Fruit fly (Drosophila melanogaster) whole organism, embryonic: ENCODE data around the gene Pop5.
A peak's percentile ranks its signal among the peaks of the same experiment; 100 is the strongest.

Source experiments
- Atf6 ChIP-seq: fragments of 200-800 bp; sonication (Bioruptor generic); IDR thresholded peaks from 2 replicates; pipeline ENCODE4 v1.3.6; 2022; ENCODE audit warnings: missing biosample characterization, missing genetic modification characterization
- BEAF-32 ChIP-seq: fragments of 200-800 bp; sonication (Bioruptor generic); optimal IDR thresholded peaks from 3 replicates; lab custom pipeline; 2017; ENCODE audit warnings: missing biosample characterization, missing genetic modification characterization, mild to moderate bottlenecking, moderate library complexity, missing genetic modification reagents
- BtbVII ChIP-seq: fragments of 200-800 bp; sonication (Bioruptor generic); optimal IDR thresholded peaks from 3 replicates; lab custom pipeline; 2017; ENCODE audit warnings: missing biosample characterization, mild to moderate bottlenecking, missing genetic modification characterization
- CG10274 ChIP-seq: fragments of 200-800 bp; sonication (Bioruptor generic); optimal IDR thresholded peaks from 3 replicates; lab custom pipeline; 2017; ENCODE audit warnings: missing biosample characterization, mild to moderate bottlenecking, missing genetic modification characterization
- CG11093 ChIP-seq: fragments of 200-800 bp; sonication (Bioruptor generic); IDR thresholded peaks from 3 replicates; pipeline ENCODE4 v1.3.6; 2022; ENCODE audit warnings: missing biosample characterization, missing genetic modification characterization
- CG12744 ChIP-seq: fragments of 200-800 bp; sonication (Bioruptor generic); optimal IDR thresholded peaks from 2 replicates; lab custom pipeline; 2016; ENCODE audit warnings: missing biosample characterization, missing genetic modification characterization
- CG13296 ChIP-seq: fragments of 200-800 bp; sonication (Bioruptor generic); optimal IDR thresholded peaks from 3 replicates; lab custom pipeline; 2018; ENCODE audit warnings: missing biosample characterization, mild to moderate bottlenecking, missing genetic modification characterization
- CG13424 ChIP-seq: fragments of 200-800 bp; sonication (Bioruptor generic); optimal IDR thresholded peaks from 2 replicates; lab custom pipeline; 2019; ENCODE audit warnings: missing biosample characterization, mild to moderate bottlenecking, missing genetic modification characterization, moderate library complexity
- CG14050 ChIP-seq: fragments of 200-800 bp; sonication (Bioruptor generic); IDR thresholded peaks from 3 replicates; pipeline ENCODE4 v1.3.6; 2022; ENCODE audit warnings: missing biosample characterization, missing genetic modification characterization
- CG16779 ChIP-seq: fragments of 200-800 bp; sonication (Bioruptor generic); IDR thresholded peaks from 2 replicates; pipeline ENCODE4 v1.3.6; 2022; ENCODE audit warnings: missing biosample characterization, missing genetic modification characterization
- CG34422 ChIP-seq: fragments of 200-800 bp; sonication (Bioruptor generic); IDR thresholded peaks from 3 replicates; pipeline ENCODE4 v1.3.6; 2022; ENCODE audit warnings: missing biosample characterization, missing genetic modification characterization
- CG6683 ChIP-seq: fragments of 200-800 bp; sonication (Bioruptor generic); optimal IDR thresholded peaks from 2 replicates; lab custom pipeline; 2017; ENCODE audit warnings: missing biosample characterization, mild to moderate bottlenecking, missing genetic modification characterization, missing genetic modification reagents
- CG7928 ChIP-seq: fragments of 200-800 bp; sonication (Bioruptor generic); optimal IDR thresholded peaks from 2 replicates; lab custom pipeline; 2017; ENCODE audit warnings: missing biosample characterization, mild to moderate bottlenecking, missing genetic modification characterization
- CG8281 ChIP-seq: fragments of 200-800 bp; sonication (Bioruptor generic); optimal IDR thresholded peaks from 2 replicates; lab custom pipeline; 2018; ENCODE audit warnings: missing biosample characterization, mild to moderate bottlenecking, missing genetic modification characterization, moderate library complexity
- CG8290 ChIP-seq, 3 experiments: fragments of 200-800 bp; sonication (Bioruptor generic); optimal IDR thresholded peaks; 2 replicates each; lab custom pipeline; 2016 to 2019; ENCODE audit warnings: missing biosample characterization in 3 of 3, missing genetic modification characterization in 3 of 3, mild to moderate bottlenecking in 2 of 3, moderate library complexity in 1 of 3
- CG9215 ChIP-seq: fragments of 200-800 bp; sonication (Bioruptor generic); IDR thresholded peaks from 2 replicates; pipeline ENCODE4 v1.3.6; 2022; ENCODE audit warnings: missing biosample characterization, missing genetic modification characterization
- HLH4C ChIP-seq: fragments of 200-800 bp; sonication (Bioruptor generic); IDR thresholded peaks from 3 replicates; pipeline ENCODE4 v1.3.6; 2022; ENCODE audit warnings: missing biosample characterization, missing genetic modification characterization; ENCODE audit not compliant: partially characterized antibody
- HLH54F ChIP-seq: fragments of 200-800 bp; sonication (Bioruptor generic); optimal IDR thresholded peaks from 3 replicates; lab custom pipeline; 2016; ENCODE audit warnings: missing biosample characterization, missing genetic modification characterization
- Hmr ChIP-seq: fragments of 200-800 bp; sonication (Bioruptor generic); optimal IDR thresholded peaks from 3 replicates; lab custom pipeline; 2017; ENCODE audit warnings: mild to moderate bottlenecking, missing biosample characterization, missing genetic modification reagents, missing genetic modification characterization
- NFAT ChIP-seq: fragments of 200-800 bp; sonication (Bioruptor generic); IDR thresholded peaks from 2 replicates; pipeline ENCODE4 v1.3.6; 2022; ENCODE audit warnings: missing biosample characterization, missing genetic modification characterization
- PHDP ChIP-seq: fragments of 200-800 bp; sonication (Bioruptor generic); optimal IDR thresholded peaks from 3 replicates; lab custom pipeline; 2018; ENCODE audit warnings: missing biosample characterization, mild to moderate bottlenecking, missing genetic modification characterization, moderate library complexity
- TFAM ChIP-seq: fragments of 200-800 bp; sonication (Bioruptor generic); optimal IDR thresholded peaks from 2 replicates; lab custom pipeline; 2017; ENCODE audit warnings: missing biosample characterization, missing genetic modification characterization, inconsistent platforms
- Xrp1 ChIP-seq: fragments of 200-800 bp; sonication (Bioruptor generic); IDR thresholded peaks from 2 replicates; pipeline ENCODE4 v1.3.6; 2022; ENCODE audit warnings: missing biosample characterization, missing genetic modification characterization
- amos ChIP-seq: fragments of 200-800 bp; sonication (Bioruptor generic); IDR thresholded peaks from 2 replicates; pipeline ENCODE4 v1.3.6; 2022; ENCODE audit warnings: missing biosample characterization, missing genetic modification characterization; ENCODE audit not compliant: partially characterized antibody
- ap ChIP-seq: fragments of 200-800 bp; sonication (Bioruptor generic); IDR thresholded peaks from 2 replicates; pipeline ENCODE4 v1.3.6; 2022; ENCODE audit warnings: missing biosample characterization, missing genetic modification characterization
- bcd ChIP-seq: fragments of 200-800 bp; sonication (Bioruptor generic); optimal IDR thresholded peaks from 2 replicates; lab custom pipeline; 2017; ENCODE audit warnings: missing biosample characterization, mild to moderate bottlenecking, missing genetic modification characterization
- cas ChIP-seq: fragments of 200-800 bp; sonication (Bioruptor generic); IDR thresholded peaks from 2 replicates; pipeline ENCODE4 v1.3.6; 2022; ENCODE audit warnings: missing biosample characterization, missing genetic modification characterization
- cg ChIP-seq: fragments of 200-800 bp; sonication (Bioruptor generic); optimal IDR thresholded peaks from 3 replicates; lab custom pipeline; 2019; ENCODE audit warnings: missing biosample characterization, mild to moderate bottlenecking, missing genetic modification characterization, moderate library complexity
- chm ChIP-seq: fragments of 200-800 bp; sonication (Bioruptor generic); IDR thresholded peaks from 2 replicates; pipeline ENCODE4 v1.3.6; 2022; ENCODE audit warnings: missing biosample characterization, missing genetic modification characterization
- esg ChIP-seq: fragments of 200-800 bp; sonication (Bioruptor generic); conservative IDR thresholded peaks from 2 replicates; pipeline ENCODE4 v1.3.6; 2022; ENCODE audit warnings: missing biosample characterization, missing genetic modification characterization
- exex ChIP-seq: fragments of 200-800 bp; sonication (Bioruptor generic); optimal IDR thresholded peaks from 4 replicates; lab custom pipeline; 2018; ENCODE audit warnings: missing biosample characterization, mild to moderate bottlenecking, missing genetic modification characterization, moderate library complexity
- fd64A ChIP-seq: fragments of 200-800 bp; sonication (Bioruptor generic); optimal IDR thresholded peaks from 3 replicates; lab custom pipeline; 2018; ENCODE audit warnings: missing biosample characterization, mild to moderate bottlenecking, missing genetic modification characterization
- gt ChIP-seq: fragments of 200-800 bp; sonication (Bioruptor generic); IDR thresholded peaks from 2 replicates; pipeline ENCODE4 v1.3.6; 2022; ENCODE audit warnings: missing biosample characterization, missing genetic modification characterization
- inv ChIP-seq: fragments of 200-800 bp; sonication (Bioruptor generic); IDR thresholded peaks from 2 replicates; pipeline ENCODE4 v1.3.6; 2022; ENCODE audit warnings: missing biosample characterization, missing genetic modification characterization; ENCODE audit not compliant: partially characterized antibody
- ken ChIP-seq: fragments of 200-800 bp; sonication (Bioruptor generic); IDR thresholded peaks from 3 replicates; pipeline ENCODE4 v1.3.6; 2022; ENCODE audit warnings: missing biosample characterization, missing genetic modification characterization
- klu ChIP-seq: fragments of 200-800 bp; sonication (Bioruptor generic); IDR thresholded peaks from 2 replicates; pipeline ENCODE4 v1.3.6; 2022; ENCODE audit warnings: missing biosample characterization, missing genetic modification characterization
- lab ChIP-seq: fragments of 200-800 bp; sonication (Bioruptor generic); optimal IDR thresholded peaks from 3 replicates; lab custom pipeline; 2017; ENCODE audit warnings: missing biosample characterization, missing genetic modification characterization, mild to moderate bottlenecking, moderate library complexity, missing genetic modification reagents
- nom ChIP-seq: fragments of 200-800 bp; sonication (Bioruptor generic); optimal IDR thresholded peaks from 2 replicates; lab custom pipeline; 2017; ENCODE audit warnings: missing biosample characterization, missing genetic modification characterization, mild to moderate bottlenecking, moderate library complexity, missing genetic modification reagents
- pfk ChIP-seq: fragments of 200-800 bp; sonication (Bioruptor generic); optimal IDR thresholded peaks from 2 replicates; lab custom pipeline; 2018; ENCODE audit warnings: missing biosample characterization, mild to moderate bottlenecking, missing genetic modification characterization, moderate library complexity
- pzg ChIP-seq: fragments of 200-800 bp; sonication (Bioruptor generic); optimal IDR thresholded peaks from 3 replicates; lab custom pipeline; 2018; ENCODE audit warnings: missing biosample characterization, mild to moderate bottlenecking, missing genetic modification characterization, moderate library complexity
- row ChIP-seq: fragments of 200-800 bp; sonication (Bioruptor generic); IDR thresholded peaks from 3 replicates; pipeline ENCODE4 v1.3.6; 2022; ENCODE audit warnings: missing biosample characterization, missing genetic modification characterization
- seq ChIP-seq: fragments of 200-800 bp; sonication (Bioruptor generic); IDR thresholded peaks from 2 replicates; pipeline ENCODE4 v1.3.6; 2022; ENCODE audit warnings: missing biosample characterization, missing genetic modification characterization
- slbo ChIP-seq: fragments of 200-800 bp; sonication (Bioruptor generic); IDR thresholded peaks from 2 replicates; pipeline ENCODE4 v1.3.6; 2022; ENCODE audit warnings: missing biosample characterization, missing genetic modification characterization
- ttk ChIP-seq: fragments of 200-800 bp; sonication (Bioruptor generic); IDR thresholded peaks from 2 replicates; pipeline ENCODE4 v2.1.2; 2022; ENCODE audit warnings: missing biosample characterization, missing genetic modification characterization
- wdn ChIP-seq: fragments of 200-800 bp; sonication (Bioruptor generic); IDR thresholded peaks from 2 replicates; pipeline ENCODE4 v1.3.6; 2022; ENCODE audit warnings: missing biosample characterization, missing genetic modification characterization
- wek ChIP-seq: fragments of 200-800 bp; sonication (Bioruptor generic); optimal IDR thresholded peaks from 3 replicates; lab custom pipeline; 2018; ENCODE audit warnings: missing biosample characterization, mild to moderate bottlenecking, missing genetic modification characterization, moderate library complexity
- zfh1 ChIP-seq: fragments of 200-800 bp; sonication (Bioruptor generic); IDR thresholded peaks from 3 replicates; pipeline ENCODE4 v1.3.6; 2022; ENCODE audit warnings: missing biosample characterization, missing genetic modification characterization

Pop5 gene

dm6 chr3L:17009715-17010491, 34.9 kb downstream of the Pop5 start (continued):
- TF ChIP-seq HLH4C (GFP tag; lab: Robert Waterston, UW): no peak
- peak; percentile 48; the same call in 1 of the 3 replicates for TF ChIP-seq ken
- TF ChIP-seq BtbVII (GFP tag; lab: Kevin White, UChicago): peak; percentile 49
- peak; percentile 46 for TF ChIP-seq CG6683
- peak; percentile 11 for TF ChIP-seq pzg (GFP tag; lab: Kevin White, UChicago)
- TF ChIP-seq CG34422 (GFP tag; lab: Robert Waterston, UW): peak; percentile 71; the same call in 1 of the 3 replicates
- TF ChIP-seq nom (GFP tag; lab: Kevin White, UChicago): peak; percentile 71
- TF ChIP-seq TFAM (GFP tag; lab: Kevin White, UChicago): no peak
- no peak; the same call in 1 of the 2 replicates for TF ChIP-seq NFAT (GFP tag; lab: Robert Waterston, UW)
- TF ChIP-seq row (GFP tag; lab: Robert Waterston, UW): peak; percentile 54; the same call in 2 of the 3 replicates
- no peak; the same call in 1 of the 2 replicates for TF ChIP-seq esg (GFP tag; lab: Robert Waterston, UW)
- TF ChIP-seq Xrp1 (GFP tag; lab: Robert Waterston, UW): peak; percentile 13; the same call in 1 of the 2 replicates
- TF ChIP-seq CG13424 (tag; lab: Kevin White, UChicago): peak; percentile 37
- TF ChIP-seq CG13296: peak; percentile 62
- 0 out of 2 replicates have a peak, but pooled peaks have one; percentile 29 for TF ChIP-seq inv (GFP tag; lab: Robert Waterston, UW)
- TF ChIP-seq cas (GFP tag; lab: Robert Waterston, UW): no peak
- peak; percentile 31; the same call in 1 of the 2 replicates for TF ChIP-seq amos (GFP tag; lab: Robert Waterston, UW)
- no peak for TF ChIP-seq CG8281 (tag; lab: Kevin White, UChicago)
- no peak for TF ChIP-seq ap
- no peak for TF ChIP-seq CG7928
- no peak for TF ChIP-seq wdn (GFP tag; lab: Robert Waterston, UW)
- no peak for TF ChIP-seq CG9215 (GFP tag; lab: Robert Waterston, UW)
- TF ChIP-seq lab: peak; percentile 77
- peak; percentile 63 for TF ChIP-seq slbo (GFP tag; lab: Robert Waterston, UW)
- peak; percentile 14 for TF ChIP-seq wek (GFP tag; lab: Kevin White, UChicago)
- peak; percentile 60 for TF ChIP-seq cg (GFP tag; lab: Kevin White, UChicago)
- no peak for TF ChIP-seq CG10274 (GFP tag; lab: Kevin White, UChicago)
- TF ChIP-seq Atf6 (GFP tag; lab: Robert Waterston, UW): peak; percentile 7; the same call in 1 of the 2 replicates
- TF ChIP-seq seq (GFP tag; lab: Robert Waterston, UW): peak; percentile 23; the same call in 1 of the 2 replicates
- TF ChIP-seq CG12744 (GFP tag; lab: Kevin White, UChicago): no peak
- TF ChIP-seq zfh1 (GFP tag; lab: Robert Waterston, UW): peak; percentile 51
- TF ChIP-seq CG11093: no peak
- TF ChIP-seq PHDP (tag; lab: Kevin White, UChicago): peak; percentile 33
- TF ChIP-seq gt (GFP tag; lab: Robert Waterston, UW): no peak
- TF ChIP-seq ttk (GFP tag; lab: Robert Waterston, UW): peak; percentile 44
- TF ChIP-seq fd64A: peak; percentile 43
- peak; percentile 25 for TF ChIP-seq bcd (GFP tag; lab: Kevin White, UChicago)
- TF ChIP-seq CG8290 (GFP tag; optimal IDR thresholded peaks at IDR 0.05; lab: Kevin White, UChicago): peak; percentile 39
- peak; percentile 10 to 87 for TF ChIP-seq CG8290 (tag; optimal IDR thresholded peaks at IDR 0.05; lab: Kevin White, UChicago)
- TF ChIP-seq exex: peak; percentile 95
- TF ChIP-seq HLH54F (GFP tag; lab: Kevin White, UChicago): peak; percentile 54
- TF ChIP-seq pfk (GFP tag; lab: Kevin White, UChicago): peak; percentile 39
- TF ChIP-seq Hmr (GFP tag; lab: Kevin White, UChicago): peak; percentile 50
- TF ChIP-seq BEAF-32 (GFP tag; lab: Kevin White, UChicago): no peak
- TF ChIP-seq CG14050: peak; percentile 34; the same call in 1 of the 3 replicates
- TF ChIP-seq CG16779 (GFP tag; lab: Robert Waterston, UW): 0 out of 2 replicates have a peak, but pooled peaks have one; percentile 20
- TF ChIP-seq klu (GFP tag; lab: Robert Waterston, UW): peak; percentile 58; the same call in 1 of the 2 replicates
- TF ChIP-seq chm: peak; percentile 42; the same call in 1 of the 2 replicates
